Worm (Caenorhabditis elegans): ENCODE data around the gene far-7.

DNA sequence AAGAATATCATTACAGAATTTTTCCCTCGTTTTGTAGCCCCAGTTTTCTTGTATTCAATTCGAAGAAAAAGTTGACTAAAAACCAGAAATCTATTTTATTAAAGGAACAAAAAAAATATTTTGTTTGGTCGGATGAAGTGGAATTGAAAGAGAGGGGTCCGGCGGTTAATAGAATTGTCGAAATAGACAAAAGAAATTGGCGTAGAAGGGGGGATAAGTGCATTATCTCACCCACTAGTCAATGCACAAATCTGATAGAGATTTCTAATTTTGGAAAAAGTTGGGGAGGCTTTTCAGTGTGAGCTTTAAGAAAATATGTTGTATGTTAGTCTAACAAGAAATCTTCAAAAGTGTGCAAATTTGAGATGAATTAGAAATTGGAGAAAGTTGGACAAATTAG, 34.9 kb downstream of the far-7 start:
- TF ChIP-seq ref-1 (GFP tag; conservative IDR thresholded peaks at IDR 0.05) = no peak
- TF ChIP-seq T22C8.4 (GFP tag; IDR thresholded peaks at IDR 0.05) = no peak
- TF ChIP-seq ztf-29 (GFP tag; IDR thresholded peaks at IDR 0.05) = no peak
- TF ChIP-seq flt-1 (GFP tag; IDR thresholded peaks at IDR 0.05) = no peak
- TF ChIP-seq klf-2 (GFP tag; conservative IDR thresholded peaks at IDR 0.05) = no peak
- TF ChIP-seq ztf-23 (GFP tag; IDR thresholded peaks at IDR 0.05) = no peak

All from whole organism, midembryonic.